Worm (Caenorhabditis elegans) whole organism, L1 larva: ENCODE measurements around the gene col-131.

Experiments
- F16B12.6 ChIP-seq: fragments of 150-350 bp; optimal IDR thresholded peaks from 2 replicates; lab custom pipeline; 2014; ENCODE audit warnings: missing biosample characterization, missing genetic modification characterization
- egl-27 ChIP-seq, 2 experiments: fragments of 150-350 bp in 1 of 2; sonication (generic microtip); optimal IDR thresholded peaks; 3 replicates each; lab custom pipeline; 2017 to 2018; ENCODE audit warnings: missing biosample characterization in 2 of 2, missing genetic modification characterization in 2 of 2, missing genetic modification reagents in 2 of 2
- nhr-77 ChIP-seq: fragments of 150-350 bp; optimal IDR thresholded peaks from 2 replicates; lab custom pipeline; 2014; ENCODE audit warnings: missing biosample characterization, missing genetic modification characterization
- nhr-84 ChIP-seq: sonication (generic microtip); optimal IDR thresholded peaks from 2 replicates; lab custom pipeline; 2017; ENCODE audit warnings: missing biosample characterization, missing genetic modification characterization

- TF ChIP-seq nhr-84 (tag; lab: Kevin White, UChicago) (no peak), nhr-77 (no peak), egl-27 (tag; optimal IDR thresholded peaks at IDR 0.05; lab: Kevin White, UChicago) (no peak), F16B12.6 (tag; lab: Kevin White, UChicago) (no peak)
Observed at ce11 chrIV:13025853-13026343, 41.2 kb downstream of the col-131 start.
